Fruit fly (Drosophila melanogaster) whole organism, embryonic: ENCODE data around the gene dlt.

Experiments
- Ada2b ChIP-seq: fragments of 200-800 bp; sonication (Bioruptor generic); IDR thresholded peaks from 2 replicates; pipeline ENCODE4 v1.3.6; 2022; ENCODE audit warnings: missing biosample characterization, missing genetic modification characterization
- Asciz ChIP-seq: fragments of 200-800 bp; sonication (Bioruptor generic); optimal IDR thresholded peaks from 2 replicates; lab custom pipeline; 2017; ENCODE audit warnings: missing biosample characterization, mild to moderate bottlenecking, missing genetic modification characterization, missing genetic modification reagents
- B-H2 ChIP-seq: fragments of 200-800 bp; sonication (Bioruptor generic); optimal IDR thresholded peaks from 2 replicates; lab custom pipeline; 2018; ENCODE audit warnings: missing biosample characterization, mild to moderate bottlenecking, missing genetic modification characterization
- CG10979 ChIP-seq: fragments of 200-800 bp; sonication (Bioruptor generic); optimal IDR thresholded peaks from 2 replicates; lab custom pipeline; 2018; ENCODE audit warnings: missing biosample characterization, mild to moderate bottlenecking, missing genetic modification characterization, moderate library complexity
- CG11723 ChIP-seq: fragments of 200-800 bp; sonication (Bioruptor generic); optimal IDR thresholded peaks from 2 replicates; lab custom pipeline; 2017; ENCODE audit warnings: missing biosample characterization, mild to moderate bottlenecking, missing genetic modification characterization
- CG12219 ChIP-seq: fragments of 200-800 bp; sonication (Bioruptor generic); optimal IDR thresholded peaks from 3 replicates; lab custom pipeline; 2018; ENCODE audit warnings: missing biosample characterization, mild to moderate bottlenecking, missing genetic modification characterization
- CG1233 ChIP-seq: fragments of 200-800 bp; sonication (Bioruptor generic); optimal IDR thresholded peaks from 4 replicates; lab custom pipeline; 2018; ENCODE audit warnings: missing biosample characterization, mild to moderate bottlenecking, missing genetic modification characterization
- CG14441 ChIP-seq: fragments of 200-800 bp; sonication (Bioruptor generic); IDR thresholded peaks from 2 replicates; pipeline ENCODE4 v1.3.6; 2022; ENCODE audit warnings: missing biosample characterization, missing genetic modification characterization
- CG15011 ChIP-seq: fragments of 200-800 bp; sonication (Bioruptor generic); optimal IDR thresholded peaks from 3 replicates; lab custom pipeline; 2018; ENCODE audit warnings: missing biosample characterization, mild to moderate bottlenecking, missing genetic modification characterization
- CG15601 ChIP-seq: fragments of 200-800 bp; sonication (Bioruptor generic); optimal IDR thresholded peaks from 3 replicates; lab custom pipeline; 2019; ENCODE audit warnings: missing biosample characterization, mild to moderate bottlenecking, missing genetic modification characterization, moderate library complexity
- CG15696 ChIP-seq: fragments of 200-800 bp; sonication (Bioruptor generic); optimal IDR thresholded peaks from 2 replicates; lab custom pipeline; 2019; ENCODE audit warnings: missing biosample characterization, mild to moderate bottlenecking, missing genetic modification characterization, moderate library complexity
- CG1603 ChIP-seq: fragments of 200-800 bp; sonication (Bioruptor generic); optimal IDR thresholded peaks from 2 replicates; lab custom pipeline; 2019; ENCODE audit warnings: missing biosample characterization, mild to moderate bottlenecking, missing genetic modification characterization, moderate library complexity
- CG17359 ChIP-seq: fragments of 200-800 bp; sonication (Bioruptor generic); optimal IDR thresholded peaks from 3 replicates; lab custom pipeline; 2018; ENCODE audit warnings: missing biosample characterization, mild to moderate bottlenecking, missing genetic modification characterization, moderate library complexity
- CG18262 ChIP-seq: fragments of 200-800 bp; optimal IDR thresholded peaks from 3 replicates; lab custom pipeline; 2019; ENCODE audit warnings: missing biosample characterization, mild to moderate bottlenecking, missing genetic modification characterization, moderate library complexity
- CG31224 ChIP-seq: fragments of 200-800 bp; sonication (Bioruptor generic); IDR thresholded peaks from 2 replicates; pipeline ENCODE4 v1.3.6; 2022; ENCODE audit warnings: missing biosample characterization, missing genetic modification characterization
- CG42726 ChIP-seq: fragments of 200-800 bp; sonication (Bioruptor generic); IDR thresholded peaks from 2 replicates; pipeline ENCODE4 v1.3.6; 2022; ENCODE audit warnings: missing biosample characterization, missing genetic modification characterization; ENCODE audit not compliant: partially characterized antibody
- CG4617 ChIP-seq: fragments of 200-800 bp; sonication (Bioruptor generic); optimal IDR thresholded peaks from 3 replicates; lab custom pipeline; 2016; ENCODE audit warnings: missing biosample characterization, missing genetic modification characterization, borderline replicate concordance
- CG6689 ChIP-seq: fragments of 200-800 bp; sonication (Bioruptor generic); IDR thresholded peaks from 2 replicates; pipeline ENCODE4 v1.3.6; 2022; ENCODE audit warnings: missing biosample characterization, missing genetic modification characterization
- CG7786 ChIP-seq: fragments of 200-800 bp; sonication (Bioruptor generic); optimal IDR thresholded peaks from 2 replicates; lab custom pipeline; 2016; ENCODE audit warnings: missing biosample characterization, missing genetic modification characterization
- CG8089 ChIP-seq: fragments of 200-800 bp; sonication (Bioruptor generic); optimal IDR thresholded peaks from 3 replicates; lab custom pipeline; 2016; ENCODE audit warnings: missing biosample characterization, missing genetic modification characterization
- CG8281 ChIP-seq: fragments of 200-800 bp; sonication (Bioruptor generic); optimal IDR thresholded peaks from 2 replicates; lab custom pipeline; 2018; ENCODE audit warnings: missing biosample characterization, mild to moderate bottlenecking, missing genetic modification characterization, moderate library complexity
- CG8388 ChIP-seq: fragments of 200-800 bp; sonication (Bioruptor generic); optimal IDR thresholded peaks from 2 replicates; lab custom pipeline; 2019; ENCODE audit warnings: missing biosample characterization, mild to moderate bottlenecking, missing genetic modification characterization, moderate library complexity
- CG9727 ChIP-seq: fragments of 200-800 bp; sonication (Bioruptor generic); optimal IDR thresholded peaks from 3 replicates; lab custom pipeline; 2017; ENCODE audit warnings: missing biosample characterization, mild to moderate bottlenecking, missing genetic modification characterization
- Dbx ChIP-seq: fragments of 200-800 bp; sonication (Bioruptor generic); IDR thresholded peaks from 3 replicates; pipeline ENCODE4 v1.3.6; 2022; ENCODE audit warnings: missing biosample characterization, missing genetic modification characterization
- Dip3 ChIP-seq: fragments of 200-800 bp; sonication (Bioruptor generic); optimal IDR thresholded peaks from 3 replicates; lab custom pipeline; 2016; ENCODE audit warnings: missing biosample characterization, missing genetic modification characterization
- Doc2 ChIP-seq: fragments of 200-800 bp; sonication (Bioruptor generic); IDR thresholded peaks from 2 replicates; pipeline ENCODE4 v1.3.6; 2022; ENCODE audit warnings: missing biosample characterization, missing genetic modification characterization
- Hr51 ChIP-seq, 2 experiments: fragments of 200-800 bp; sonication (Bioruptor generic); optimal IDR thresholded peaks; 2 replicates in 1 of 2; 3 replicates in 1 of 2; lab custom pipeline; 2016 to 2018; ENCODE audit warnings: missing biosample characterization in 2 of 2, missing genetic modification characterization in 2 of 2, mild to moderate bottlenecking in 1 of 2, moderate library complexity in 1 of 2
- Opbp ChIP-seq: fragments of 200-800 bp; sonication (Bioruptor generic); IDR thresholded peaks from 3 replicates; pipeline ENCODE4 v1.3.6; 2022; ENCODE audit warnings: missing biosample characterization, missing genetic modification characterization; ENCODE audit not compliant: partially characterized antibody
- Pdp1 ChIP-seq, 2 experiments: fragments of 200-800 bp; sonication (Bioruptor generic); optimal IDR thresholded peaks; 3 replicates each; lab custom pipeline; 2016; ENCODE audit warnings: missing biosample characterization in 2 of 2, missing genetic modification characterization in 2 of 2, mild to moderate bottlenecking in 1 of 2, moderate library complexity in 1 of 2
- Ravus ChIP-seq: fragments of 200-800 bp; sonication (Bioruptor generic); IDR thresholded peaks from 2 replicates; pipeline ENCODE4 v1.3.6; 2022; ENCODE audit warnings: missing biosample characterization, missing genetic modification characterization
- Sox100B ChIP-seq: fragments of 200-800 bp; sonication (Bioruptor generic); optimal IDR thresholded peaks from 3 replicates; lab custom pipeline; 2018; ENCODE audit warnings: missing biosample characterization, mild to moderate bottlenecking, missing genetic modification characterization
- Taf1 ChIP-seq: fragments of 200-800 bp; sonication (Bioruptor generic); IDR thresholded peaks from 2 replicates; pipeline ENCODE4 v1.3.6; 2022; ENCODE audit warnings: missing biosample characterization, missing genetic modification characterization
- Trl ChIP-seq, 3 experiments: fragments of >200 bp in 2 of 3; fragments of 200-800 bp in 1 of 3; sonication (Bioruptor generic) in 1 of 3; optimal IDR thresholded peaks; 2 replicates in 1 of 3; 3 replicates in 2 of 3; lab custom pipeline; 2016 to 2017; ENCODE audit warnings: missing biosample characterization in 1 of 3, missing genetic modification characterization in 1 of 3
- cas ChIP-seq: fragments of 200-800 bp; sonication (Bioruptor generic); IDR thresholded peaks from 2 replicates; pipeline ENCODE4 v1.3.6; 2022; ENCODE audit warnings: missing biosample characterization, missing genetic modification characterization
- caup ChIP-seq: fragments of 200-800 bp; sonication (Bioruptor generic); optimal IDR thresholded peaks from 3 replicates; lab custom pipeline; 2017; ENCODE audit warnings: missing biosample characterization, mild to moderate bottlenecking, missing genetic modification characterization, moderate library complexity; ENCODE audit not compliant: severe bottlenecking
- chn ChIP-seq: fragments of 200-800 bp; sonication (Bioruptor generic); optimal IDR thresholded peaks from 2 replicates; lab custom pipeline; 2016; ENCODE audit warnings: missing biosample characterization, missing genetic modification characterization
- da ChIP-seq: fragments of 200-800 bp; sonication (Bioruptor generic); optimal IDR thresholded peaks from 2 replicates; lab custom pipeline; 2016; ENCODE audit warnings: missing biosample characterization, missing genetic modification characterization
- dimm ChIP-seq: fragments of 200-800 bp; sonication (Bioruptor generic); IDR thresholded peaks from 2 replicates; pipeline ENCODE4 v1.3.6; 2022; ENCODE audit warnings: missing biosample characterization, missing genetic modification characterization
- disco-r ChIP-seq: fragments of 200-800 bp; sonication (Bioruptor generic); optimal IDR thresholded peaks from 2 replicates; lab custom pipeline; 2016; ENCODE audit warnings: missing biosample characterization, missing genetic modification characterization
- gsb-n ChIP-seq: fragments of 200-800 bp; sonication (Bioruptor generic); optimal IDR thresholded peaks from 3 replicates; lab custom pipeline; 2018; ENCODE audit warnings: missing biosample characterization, mild to moderate bottlenecking, missing genetic modification characterization
- hth ChIP-seq: fragments of >200 bp; optimal IDR thresholded peaks from 2 replicates; lab custom pipeline; 2017; ENCODE audit warnings: inconsistent platforms
- jumu ChIP-seq: fragments of 200-800 bp; sonication (Bioruptor generic); optimal IDR thresholded peaks from 3 replicates; lab custom pipeline; 2016; ENCODE audit warnings: missing biosample characterization, missing genetic modification characterization
- kah ChIP-seq: fragments of 200-800 bp; sonication (Bioruptor generic); optimal IDR thresholded peaks from 2 replicates; lab custom pipeline; 2018; ENCODE audit warnings: missing biosample characterization, mild to moderate bottlenecking, missing genetic modification characterization
- ken ChIP-seq: fragments of 200-800 bp; sonication (Bioruptor generic); IDR thresholded peaks from 3 replicates; pipeline ENCODE4 v1.3.6; 2022; ENCODE audit warnings: missing biosample characterization, missing genetic modification characterization
- lab ChIP-seq: fragments of 200-800 bp; sonication (Bioruptor generic); optimal IDR thresholded peaks from 3 replicates; lab custom pipeline; 2017; ENCODE audit warnings: missing biosample characterization, missing genetic modification characterization, mild to moderate bottlenecking, moderate library complexity, missing genetic modification reagents
- peb ChIP-seq: fragments of 200-800 bp; sonication (Bioruptor generic); IDR thresholded peaks from 2 replicates; pipeline ENCODE4 v1.3.6; 2022; ENCODE audit warnings: missing biosample characterization, missing genetic modification characterization
- pho ChIP-seq: fragments of 200-800 bp; sonication (Bioruptor generic); optimal IDR thresholded peaks from 2 replicates; lab custom pipeline; 2016; ENCODE audit warnings: missing biosample characterization, missing genetic modification characterization
- rib ChIP-seq: fragments of 200-800 bp; sonication (Bioruptor generic); IDR thresholded peaks from 2 replicates; pipeline ENCODE4 v1.3.6; 2022; ENCODE audit warnings: missing biosample characterization, missing genetic modification characterization
- wor ChIP-seq: fragments of 200-800 bp; sonication (Bioruptor generic); IDR thresholded peaks from 2 replicates; pipeline ENCODE4 v1.3.6; 2022; ENCODE audit warnings: missing biosample characterization, missing genetic modification characterization
- yki ChIP-seq: fragments of >200 bp; optimal IDR thresholded peaks from 3 replicates; lab custom pipeline; 2018
- zfh1 ChIP-seq: fragments of 200-800 bp; sonication (Bioruptor generic); IDR thresholded peaks from 3 replicates; pipeline ENCODE4 v1.3.6; 2022; ENCODE audit warnings: missing biosample characterization, missing genetic modification characterization

Gene dlt

dm6 chr3L:1742552-1743097, 52.5 kb downstream of the dlt start (continued):
- TF ChIP-seq da (GFP tag; lab: Kevin White, UChicago), result no peak
- TF ChIP-seq lab, result peak; percentile 62
- TF ChIP-seq hth (lab: Kevin White, UChicago), result no peak
- TF ChIP-seq Asciz (GFP tag; lab: Kevin White, UChicago), result no peak
- peak; percentile 78 for TF ChIP-seq CG8281
- no peak for TF ChIP-seq wor
- peak; percentile 1 for TF ChIP-seq CG15011 (GFP tag; lab: Kevin White, UChicago)
- TF ChIP-seq Dip3 (GFP tag; lab: Kevin White, UChicago), result no peak
- TF ChIP-seq Sox100B (GFP tag; lab: Kevin White, UChicago), result no peak
- TF ChIP-seq Ravus (GFP tag; lab: Robert Waterston, UW), result no peak
- TF ChIP-seq Trl (optimal IDR thresholded peaks at IDR 0.05; lab: Kevin White, UChicago), result no peak
- peak; percentile 15 for TF ChIP-seq Trl (GFP tag; optimal IDR thresholded peaks at IDR 0.05; lab: Kevin White, UChicago)
- TF ChIP-seq CG15696, result peak; percentile 10
- no peak for TF ChIP-seq Pdp1 (GFP tag; optimal IDR thresholded peaks at IDR 0.05; lab: Kevin White, UChicago)
- no peak for TF ChIP-seq CG10979 (tag; lab: Kevin White, UChicago)
- no peak for TF ChIP-seq Taf1
- no peak for TF ChIP-seq cas (GFP tag; lab: Robert Waterston, UW)
- no peak for TF ChIP-seq Dbx (GFP tag; lab: Robert Waterston, UW)
- TF ChIP-seq CG8388 (GFP tag; lab: Kevin White, UChicago), result no peak
- peak; percentile 34 for TF ChIP-seq CG1603 (tag; lab: Kevin White, UChicago)
- no peak for TF ChIP-seq Doc2 (GFP tag; lab: Robert Waterston, UW)
- no peak for TF ChIP-seq Ada2b
- no peak for TF ChIP-seq CG6689 (GFP tag; lab: Robert Waterston, UW)
- no peak for TF ChIP-seq dimm (GFP tag; lab: Robert Waterston, UW)
- no peak for TF ChIP-seq CG42726
- TF ChIP-seq CG9727 (GFP tag; lab: Kevin White, UChicago), result peak; percentile 42
- no peak for TF ChIP-seq CG4617 (GFP tag; lab: Kevin White, UChicago)
- TF ChIP-seq yki (lab: Kevin White, UChicago), result no peak
- TF ChIP-seq jumu (GFP tag; lab: Kevin White, UChicago), result no peak
- TF ChIP-seq CG1233 (GFP tag; lab: Kevin White, UChicago), result no peak
- TF ChIP-seq zfh1 (GFP tag; lab: Robert Waterston, UW), result no peak; the same call in 2 of the 3 replicates
- no peak for TF ChIP-seq peb (GFP tag; lab: Robert Waterston, UW)
- TF ChIP-seq CG8089, result no peak
- TF ChIP-seq caup (GFP tag; lab: Kevin White, UChicago), result peak; percentile 27
- no peak for TF ChIP-seq kah (GFP tag; lab: Kevin White, UChicago)
- TF ChIP-seq gsb-n (tag; lab: Kevin White, UChicago), result peak; percentile 31
- no peak for TF ChIP-seq pho (GFP tag; lab: Kevin White, UChicago)
- TF ChIP-seq disco-r (GFP tag; lab: Kevin White, UChicago), result no peak
- peak; percentile 14 for TF ChIP-seq CG18262 (tag; lab: Kevin White, UChicago)
- no peak for TF ChIP-seq chn
- no peak for TF ChIP-seq CG11723 (GFP tag; lab: Kevin White, UChicago)
- TF ChIP-seq CG14441, result no peak
- no peak for TF ChIP-seq Hr51 (GFP tag; optimal IDR thresholded peaks at IDR 0.05; lab: Kevin White, UChicago)
- peak; percentile 66 for TF ChIP-seq CG31224 (GFP tag; lab: Robert Waterston, UW)
- TF ChIP-seq rib (GFP tag; lab: Robert Waterston, UW), result no peak
- TF ChIP-seq B-H2 (GFP tag; lab: Kevin White, UChicago), result no peak
- TF ChIP-seq CG17359 (tag; lab: Kevin White, UChicago), result no peak
- TF ChIP-seq CG15601 (tag; lab: Kevin White, UChicago), result peak; percentile 19
- 0 out of 3 replicates have a peak, but pooled peaks have one; percentile 49 for TF ChIP-seq ken
- TF ChIP-seq Opbp, result no peak
- TF ChIP-seq CG12219 (GFP tag; lab: Kevin White, UChicago), result no peak
- TF ChIP-seq CG7786 (GFP tag; lab: Kevin White, UChicago), result no peak
